Worm (Caenorhabditis elegans) whole organism, L3 larva: ENCODE results near the gene atln-2.

Source experiments
- ZK546.5 ChIP-seq: sonication (generic microtip); optimal IDR thresholded peaks from 2 replicates; lab custom pipeline; 2017; ENCODE audit warnings: missing biosample characterization, missing genetic modification characterization
- ama-1 ChIP-seq: fragments of 150-350 bp; optimal IDR thresholded peaks from 2 replicates; lab custom pipeline; 2018
- ceh-82 ChIP-seq: fragments of 150-350 bp; optimal IDR thresholded peaks from 2 replicates; lab custom pipeline; 2014; ENCODE audit warnings: missing biosample characterization, missing genetic modification characterization
- egl-27 ChIP-seq: sonication (generic microtip); optimal IDR thresholded peaks from 4 replicates; lab custom pipeline; 2017; ENCODE audit warnings: missing biosample characterization, missing genetic modification reagents, missing genetic modification characterization
- elt-2 ChIP-seq: sonication (generic microtip); optimal IDR thresholded peaks from 2 replicates; lab custom pipeline; 2016; ENCODE audit warnings: missing genetic modification reagents, mild to moderate bottlenecking, missing genetic modification characterization, missing compliant biosample characterization
- fos-1 ChIP-seq: fragments of 150-350 bp; optimal IDR thresholded peaks from 2 replicates; lab custom pipeline; 2014; ENCODE audit warnings: missing biosample characterization, missing genetic modification characterization
- nhr-25 ChIP-seq: sonication (generic microtip); optimal IDR thresholded peaks from 2 replicates; lab custom pipeline; 2017; ENCODE audit warnings: missing biosample characterization, missing genetic modification characterization
- nhr-76 ChIP-seq: fragments of 150-350 bp; sonication (generic microtip); optimal IDR thresholded peaks from 5 replicates; lab custom pipeline; 2014; ENCODE audit warnings: missing biosample characterization, missing genetic modification characterization
- nhr-77 ChIP-seq: fragments of 150-350 bp; optimal IDR thresholded peaks from 2 replicates; lab custom pipeline; 2014; ENCODE audit warnings: missing biosample characterization, missing genetic modification characterization
- pha-4 ChIP-seq: fragments of 150-350 bp; optimal IDR thresholded peaks from 2 replicates; lab custom pipeline; 2014; ENCODE audit warnings: missing biosample characterization, missing genetic modification reagents, missing genetic modification characterization
- pqm-1 ChIP-seq: fragments of 150-350 bp; optimal IDR thresholded peaks from 2 replicates; lab custom pipeline; 2017; ENCODE audit warnings: missing biosample characterization, missing genetic modification characterization, inconsistent platforms
- unc-62 ChIP-seq: fragments of 150-350 bp; sonication (generic microtip); optimal IDR thresholded peaks from 4 replicates; lab custom pipeline; 2014; ENCODE audit warnings: missing biosample characterization, missing genetic modification reagents, missing genetic modification characterization
- zag-1 ChIP-seq: fragments of 150-350 bp; optimal IDR thresholded peaks from 2 replicates; lab custom pipeline; 2014; ENCODE audit warnings: missing biosample characterization, missing genetic modification characterization
- ztf-4 ChIP-seq: fragments of 150-350 bp; optimal IDR thresholded peaks from 2 replicates; lab custom pipeline; 2014; ENCODE audit warnings: missing biosample characterization, missing genetic modification characterization

DNA sequence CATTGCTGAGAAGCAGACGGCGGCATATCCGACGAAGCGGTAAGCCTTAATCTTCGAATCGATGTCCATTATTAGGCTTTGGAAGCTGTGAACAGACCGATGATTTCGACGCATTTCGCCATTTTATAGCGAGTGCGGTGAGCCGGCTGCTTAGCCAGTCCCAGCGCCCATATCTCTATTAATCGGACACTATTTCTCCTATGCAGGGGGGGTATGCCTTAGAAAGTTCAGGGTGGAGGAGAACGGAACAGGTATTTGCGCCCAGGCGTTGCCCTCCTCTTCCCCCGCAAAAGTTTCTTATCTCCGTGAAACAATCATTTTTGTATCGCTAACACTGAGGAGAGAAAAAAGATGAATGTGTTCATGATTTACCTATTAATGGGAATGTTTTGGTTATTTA is 5.3 kb downstream of the atln-2 start, which contains the start of gene dpy-4:
- TF ChIP-seq ZK546.5: no peak
- no peak for TF ChIP-seq nhr-77 (tag; lab: Kevin White, UChicago)
- no peak for TF ChIP-seq pha-4
- TF ChIP-seq nhr-25 (tag; lab: Kevin White, UChicago): peak; percentile 35
- no peak for TF ChIP-seq nhr-76 (tag; lab: Kevin White, UChicago)
- no peak for TF ChIP-seq zag-1 (tag; lab: Kevin White, UChicago)
- TF ChIP-seq unc-62 (GFP tag; lab: Kevin White, UChicago): no peak
- TF ChIP-seq egl-27 (tag; lab: Kevin White, UChicago): no peak
- no peak for TF ChIP-seq elt-2 (tag; lab: Kevin White, UChicago)
- peak; percentile 56 for TF ChIP-seq ama-1 (lab: Kevin White, UChicago)
- TF ChIP-seq fos-1 (tag; lab: Kevin White, UChicago): no peak
- TF ChIP-seq pqm-1 (tag; lab: Kevin White, UChicago): no peak
- TF ChIP-seq ceh-82 (tag; lab: Kevin White, UChicago): no peak
- no peak for TF ChIP-seq ztf-4 (tag; lab: Kevin White, UChicago)
